Fruit fly (Drosophila melanogaster): ENCODE results near the gene Sfmbt.

Sfmbt gene

dm6 chr2L:13202960-13203436 lies 26.4 kb upstream of the Sfmbt start, which contains the start of gene CG16972 (continued):
- TF ChIP-seq CG11398 (GFP tag; optimal IDR thresholded peaks at IDR 0.05), result no peak
- no peak for TF ChIP-seq Mes4 (GFP tag; optimal IDR thresholded peaks at IDR 0.05)
- TF ChIP-seq Sin3A (optimal IDR thresholded peaks at IDR 0.05), result no peak
- no peak for TF ChIP-seq Hr51 (GFP tag; optimal IDR thresholded peaks at IDR 0.05)
- no peak for TF ChIP-seq Scr (GFP tag; IDR thresholded peaks at IDR 0.05; ENCODE audit: partially characterized antibody)
- TF ChIP-seq cwo (GFP tag; optimal IDR thresholded peaks at IDR 0.05), result no peak
- TF ChIP-seq fd96Cb (tag; optimal IDR thresholded peaks at IDR 0.05), result no peak
- no peak for TF ChIP-seq CG13624 (GFP tag; optimal IDR thresholded peaks at IDR 0.05)
- no peak for TF ChIP-seq row (GFP tag; IDR thresholded peaks at IDR 0.05)
- TF ChIP-seq Trl (optimal IDR thresholded peaks at IDR 0.05), result no peak
- TF ChIP-seq Trl (GFP tag; optimal IDR thresholded peaks at IDR 0.05), result no peak
- no peak for TF ChIP-seq Dip3 (GFP tag; optimal IDR thresholded peaks at IDR 0.05)
- TF ChIP-seq YL-1 (GFP tag; optimal IDR thresholded peaks at IDR 0.05), result peak; percentile 5
- TF ChIP-seq dysf (GFP tag; IDR thresholded peaks at IDR 0.05), result peak; percentile 40; the same call in 1 of the 3 replicates
- TF ChIP-seq CG7963 (GFP tag; IDR thresholded peaks at IDR 0.05; ENCODE audit: partially characterized antibody), result no peak
- no peak for TF ChIP-seq CG10462 (GFP tag; optimal IDR thresholded peaks at IDR 0.05)
- no peak for TF ChIP-seq sd (tag; optimal IDR thresholded peaks at IDR 0.05)
- TF ChIP-seq pum (GFP tag; optimal IDR thresholded peaks at IDR 0.05), result no peak
- no peak for TF ChIP-seq dimm (GFP tag; IDR thresholded peaks at IDR 0.05)
- no peak for TF ChIP-seq pho (GFP tag; optimal IDR thresholded peaks at IDR 0.05)
- TF ChIP-seq CG10267 (tag; optimal IDR thresholded peaks at IDR 0.05), result no peak
- TF ChIP-seq CG10565 (GFP tag; optimal IDR thresholded peaks at IDR 0.05), result no peak
- TF ChIP-seq MBD-R2 (GFP tag; IDR thresholded peaks at IDR 0.05), result peak; percentile 44
- no peak for TF ChIP-seq CG6254 (GFP tag; optimal IDR thresholded peaks at IDR 0.05)
- peak; percentile 89 for TF ChIP-seq CG4707 (GFP tag; optimal IDR thresholded peaks at IDR 0.05)
- TF ChIP-seq Lhr (GFP tag; optimal IDR thresholded peaks at IDR 0.05), result no peak
- TF ChIP-seq Abd-B (GFP tag; optimal IDR thresholded peaks at IDR 0.05), result no peak
- TF ChIP-seq vnd (GFP tag; IDR thresholded peaks at IDR 0.05; ENCODE audit: partially characterized antibody), result no peak
- TF ChIP-seq Hr3 (GFP tag; optimal IDR thresholded peaks at IDR 0.05), result no peak
- no peak for TF ChIP-seq Sox100B (GFP tag; optimal IDR thresholded peaks at IDR 0.05)
- 0 out of 2 replicates have a peak, but pooled peaks have one; percentile 12 for TF ChIP-seq CG6689 (GFP tag; IDR thresholded peaks at IDR 0.05)
- no peak for TF ChIP-seq CG11456 (GFP tag; IDR thresholded peaks at IDR 0.05)
- no peak for TF ChIP-seq kay (GFP tag; optimal IDR thresholded peaks at IDR 0.05)
- no peak for TF ChIP-seq Xbp1 (GFP tag; optimal IDR thresholded peaks at IDR 0.05)
- peak; percentile 43 for TF ChIP-seq trem (tag; optimal IDR thresholded peaks at IDR 0.05)
- TF ChIP-seq CG17568 (GFP tag; optimal IDR thresholded peaks at IDR 0.05), result no peak
- no peak for TF ChIP-seq CG15073 (GFP tag; optimal IDR thresholded peaks at IDR 0.05)
- TF ChIP-seq NfI (GFP tag; optimal IDR thresholded peaks at IDR 0.05), result no peak
- no peak for TF ChIP-seq slou (GFP tag; optimal IDR thresholded peaks at IDR 0.05)

dm6 chr2L:13195822-13196221 lies 19.2 kb upstream of the Sfmbt start:
- TF ChIP-seq Poxn (GFP tag; IDR thresholded peaks at IDR 0.05), result no peak
- 0 out of 3 replicates have a peak, but pooled peaks have one; percentile 13 for TF ChIP-seq Dbx (GFP tag; IDR thresholded peaks at IDR 0.05)
- peak; percentile 65 for TF ChIP-seq Med (GFP tag)
- TF ChIP-seq Dip2 (GFP tag; IDR thresholded peaks at IDR 0.05), result no peak
- no peak for TF ChIP-seq Vsx1 (GFP tag; optimal IDR thresholded peaks at IDR 0.05)
- no peak for TF ChIP-seq CG14441 (GFP tag; IDR thresholded peaks at IDR 0.05)
- no peak for TF ChIP-seq gfzf (GFP tag; optimal IDR thresholded peaks at IDR 0.05)
- peak; percentile 93 for TF ChIP-seq Ets65A (GFP tag)
- TF ChIP-seq chif (GFP tag; optimal IDR thresholded peaks at IDR 0.05), result no peak
